Fruit fly (Drosophila melanogaster) whole organism, embryonic: Measurements from ENCODE around the gene CG12301.

ENCODE experiments used
- CG10462 ChIP-seq: fragments of 200-800 bp; sonication (Bioruptor generic); optimal IDR thresholded peaks from 2 replicates; lab custom pipeline; 2016; ENCODE audit warnings: missing biosample characterization, missing genetic modification characterization
- CG16863 ChIP-seq: fragments of 200-800 bp; sonication (Bioruptor generic); optimal IDR thresholded peaks from 3 replicates; lab custom pipeline; 2016; ENCODE audit warnings: missing biosample characterization, missing genetic modification characterization
- CG31365 ChIP-seq: fragments of 200-800 bp; sonication (Bioruptor generic); optimal IDR thresholded peaks from 2 replicates; lab custom pipeline; 2018; ENCODE audit warnings: missing biosample characterization, mild to moderate bottlenecking, missing genetic modification characterization
- CG31441 ChIP-seq: fragments of 200-800 bp; sonication (Bioruptor generic); IDR thresholded peaks from 2 replicates; pipeline ENCODE4 v1.3.6; 2022; ENCODE audit warnings: missing biosample characterization, missing genetic modification characterization
- CG6854 ChIP-seq: fragments of 200-800 bp; sonication (Bioruptor generic); optimal IDR thresholded peaks from 3 replicates; lab custom pipeline; 2017; ENCODE audit warnings: missing biosample characterization, mild to moderate bottlenecking, missing genetic modification characterization
- Hr78 ChIP-seq, 2 experiments: fragments of 200-800 bp in 1 of 2; fragments of >200 bp in 1 of 2; sonication (Bioruptor generic) in 1 of 2; optimal IDR thresholded peaks; 2 replicates each; lab custom pipeline; 2017 to 2019; ENCODE audit warnings: missing biosample characterization in 2 of 2, missing genetic modification characterization in 2 of 2, mild to moderate bottlenecking in 1 of 2, moderate library complexity in 1 of 2
- Nf-YC ChIP-seq: fragments of 200-800 bp; optimal IDR thresholded peaks from 3 replicates; lab custom pipeline; 2019; ENCODE audit warnings: missing biosample characterization, mild to moderate bottlenecking, missing genetic modification characterization, moderate library complexity
- Pdp1 ChIP-seq, 2 experiments: fragments of 200-800 bp; sonication (Bioruptor generic); optimal IDR thresholded peaks; 3 replicates each; lab custom pipeline; 2016; ENCODE audit warnings: missing biosample characterization in 2 of 2, missing genetic modification characterization in 2 of 2, mild to moderate bottlenecking in 1 of 2, moderate library complexity in 1 of 2
- p53 ChIP-seq: fragments of 200-800 bp; sonication (Bioruptor generic); optimal IDR thresholded peaks from 2 replicates; lab custom pipeline; 2016; ENCODE audit warnings: missing biosample characterization, missing genetic modification characterization
- sna ChIP-seq: fragments of 200-800 bp; sonication (Bioruptor generic); IDR thresholded peaks from 2 replicates; pipeline ENCODE4 v1.3.6; 2022; ENCODE audit warnings: missing biosample characterization, missing genetic modification characterization; ENCODE audit not compliant: partially characterized antibody
- vvl ChIP-seq: fragments of 200-800 bp; sonication (Bioruptor generic); IDR thresholded peaks from 2 replicates; pipeline ENCODE4 v1.3.6; 2022; ENCODE audit warnings: missing biosample characterization, missing genetic modification characterization

- TF ChIP-seq CG31441 (GFP tag; lab: Robert Waterston, UW) (no peak), sna (GFP tag; lab: Robert Waterston, UW) (no peak), CG16863 (no peak), Nf-YC (tag; lab: Kevin White, UChicago) (no peak), p53 (no peak), Hr78 (GFP tag; optimal IDR thresholded peaks at IDR 0.05; lab: Kevin White, UChicago) (no peak), CG31365 (tag; lab: Kevin White, UChicago) (no peak), Pdp1 (GFP tag; optimal IDR thresholded peaks at IDR 0.05; lab: Kevin White, UChicago) (peak in 1 of 2 experiments; percentile 34), vvl (no peak), CG10462 (GFP tag; lab: Kevin White, UChicago) (no peak), CG6854 (peak; percentile 51)
Measured at dm6 chr3L:15548843-15549242, 31.8 kb upstream of the CG12301 start.
